Worm (Caenorhabditis elegans) whole organism, L3 larva: ENCODE data around the gene str-231.

Source experiments
- ama-1 ChIP-seq: fragments of 150-350 bp; optimal IDR thresholded peaks from 2 replicates; lab custom pipeline; 2018
- elt-3 ChIP-seq, 3 experiments: fragments of 150-350 bp in 1 of 3; sonication (generic microtip) in 2 of 3; optimal IDR thresholded peaks; 2 replicates in 2 of 3; 4 replicates in 1 of 3; lab custom pipeline; 2014 to 2017; ENCODE audit warnings: missing biosample characterization in 3 of 3, missing genetic modification characterization in 3 of 3
- nhr-77 ChIP-seq: fragments of 150-350 bp; optimal IDR thresholded peaks from 2 replicates; lab custom pipeline; 2014; ENCODE audit warnings: missing biosample characterization, missing genetic modification characterization
- snpc-4 ChIP-seq: fragments of 150-350 bp; optimal IDR thresholded peaks from 2 replicates; lab custom pipeline; 2014; ENCODE audit warnings: missing biosample characterization, missing genetic modification characterization

ce11 chrV:15988074-15988473, 19.3 kb downstream of the str-231 start, which contains the start of gene F36G9.15:
- no peak for TF ChIP-seq nhr-77 (tag; lab: Kevin White, UChicago)
- TF ChIP-seq ama-1 (lab: Kevin White, UChicago) = no peak
- no peak for TF ChIP-seq snpc-4 (tag; lab: Kevin White, UChicago)
- no peak for TF ChIP-seq elt-3 (tag; optimal IDR thresholded peaks at IDR 0.05; lab: Kevin White, UChicago)
